Worm (Caenorhabditis elegans) whole organism, L3 larva: Measurements from ENCODE around the gene T20B12.4.

Experiments used
- R02D3.7 ChIP-seq: fragments of 150-350 bp; optimal IDR thresholded peaks from 2 replicates; lab custom pipeline; 2014; ENCODE audit warnings: missing biosample characterization, missing genetic modification characterization
- ZK546.5 ChIP-seq: sonication (generic microtip); optimal IDR thresholded peaks from 2 replicates; lab custom pipeline; 2017; ENCODE audit warnings: missing biosample characterization, missing genetic modification characterization
- aly-2 ChIP-seq: fragments of 150-350 bp; optimal IDR thresholded peaks from 2 replicates; lab custom pipeline; 2014; ENCODE audit warnings: missing biosample characterization, missing genetic modification characterization
- ama-1 ChIP-seq: fragments of 150-350 bp; optimal IDR thresholded peaks from 2 replicates; lab custom pipeline; 2018
- ceh-16 ChIP-seq: sonication (generic microtip); optimal IDR thresholded peaks from 2 replicates; lab custom pipeline; 2017; ENCODE audit warnings: missing biosample characterization, missing genetic modification characterization
- ceh-28 ChIP-seq: fragments of 150-350 bp; optimal IDR thresholded peaks from 2 replicates; lab custom pipeline; 2014; ENCODE audit warnings: missing biosample characterization, missing genetic modification reagents, missing genetic modification characterization
- ceh-82 ChIP-seq: fragments of 150-350 bp; optimal IDR thresholded peaks from 2 replicates; lab custom pipeline; 2014; ENCODE audit warnings: missing biosample characterization, missing genetic modification characterization
- ceh-9 ChIP-seq: sonication (generic microtip); optimal IDR thresholded peaks from 2 replicates; lab custom pipeline; 2018; ENCODE audit warnings: missing biosample characterization, missing genetic modification characterization
- daf-12 ChIP-seq: fragments of 150-350 bp; optimal IDR thresholded peaks from 2 replicates; lab custom pipeline; 2014; ENCODE audit warnings: missing biosample characterization, missing genetic modification reagents, missing genetic modification characterization
- egl-27 ChIP-seq: sonication (generic microtip); optimal IDR thresholded peaks from 4 replicates; lab custom pipeline; 2017; ENCODE audit warnings: missing biosample characterization, missing genetic modification reagents, missing genetic modification characterization
- egl-5 ChIP-seq: fragments of 150-350 bp; optimal IDR thresholded peaks from 2 replicates; lab custom pipeline; 2017; ENCODE audit warnings: missing biosample characterization, missing genetic modification reagents, missing genetic modification characterization, inconsistent platforms
- elt-2 ChIP-seq: sonication (generic microtip); optimal IDR thresholded peaks from 2 replicates; lab custom pipeline; 2016; ENCODE audit warnings: missing genetic modification reagents, mild to moderate bottlenecking, missing genetic modification characterization, missing compliant biosample characterization
- elt-3 ChIP-seq, 3 experiments: fragments of 150-350 bp in 1 of 3; sonication (generic microtip) in 2 of 3; optimal IDR thresholded peaks; 2 replicates in 2 of 3; 4 replicates in 1 of 3; lab custom pipeline; 2014 to 2017; ENCODE audit warnings: missing biosample characterization in 3 of 3, missing genetic modification characterization in 3 of 3
- eor-1 ChIP-seq, 2 experiments: fragments of 150-350 bp; optimal IDR thresholded peaks; 2 replicates each; lab custom pipeline; 2014 to 2018; ENCODE audit warnings: missing biosample characterization in 2 of 2, missing genetic modification characterization in 2 of 2
- fkh-10 ChIP-seq: sonication (generic microtip); optimal IDR thresholded peaks from 2 replicates; lab custom pipeline; 2017; ENCODE audit warnings: missing biosample characterization, missing genetic modification reagents, missing genetic modification characterization
- fkh-2 ChIP-seq: fragments of 150-350 bp; optimal IDR thresholded peaks from 2 replicates; lab custom pipeline; 2014; ENCODE audit warnings: missing biosample characterization, missing genetic modification reagents, missing genetic modification characterization
- fos-1 ChIP-seq: fragments of 150-350 bp; optimal IDR thresholded peaks from 2 replicates; lab custom pipeline; 2014; ENCODE audit warnings: missing biosample characterization, missing genetic modification characterization
- hmg-11 ChIP-seq: sonication (generic microtip); optimal IDR thresholded peaks from 2 replicates; lab custom pipeline; 2016; ENCODE audit warnings: missing genetic modification characterization, missing compliant biosample characterization
- jun-1 ChIP-seq: fragments of 150-350 bp; optimal IDR thresholded peaks from 2 replicates; lab custom pipeline; 2014; ENCODE audit warnings: missing biosample characterization, missing genetic modification reagents, missing genetic modification characterization
- lin-15B ChIP-seq: fragments of 150-350 bp; optimal IDR thresholded peaks from 2 replicates; lab custom pipeline; 2014; ENCODE audit warnings: missing biosample characterization, missing genetic modification characterization
- lin-39 ChIP-seq: fragments of 150-350 bp; optimal IDR thresholded peaks from 2 replicates; lab custom pipeline; 2018; ENCODE audit warnings: missing biosample characterization, missing genetic modification reagents, missing genetic modification characterization
- lsy-12 ChIP-seq: sonication (generic microtip); optimal IDR thresholded peaks from 2 replicates; lab custom pipeline; 2016; ENCODE audit warnings: mild to moderate bottlenecking, missing genetic modification characterization, missing compliant biosample characterization
- mdl-1 ChIP-seq: fragments of 150-350 bp; optimal IDR thresholded peaks from 2 replicates; lab custom pipeline; 2014; ENCODE audit warnings: missing biosample characterization, missing genetic modification characterization
- mml-1 ChIP-seq: fragments of 150-350 bp; sonication (generic microtip); optimal IDR thresholded peaks from 3 replicates; lab custom pipeline; 2014; ENCODE audit warnings: missing biosample characterization, missing genetic modification characterization
- nfya-1 ChIP-seq: sonication (generic microtip); optimal IDR thresholded peaks from 2 replicates; lab custom pipeline; 2017; ENCODE audit warnings: missing genetic modification characterization, mild to moderate bottlenecking, missing compliant biosample characterization, antibody characterized with exemption, moderate library complexity; ENCODE audit not compliant: insufficient read depth
- nhr-11 ChIP-seq: fragments of 150-350 bp; optimal IDR thresholded peaks from 2 replicates; lab custom pipeline; 2014; ENCODE audit warnings: missing biosample characterization, missing genetic modification characterization
- nhr-12 ChIP-seq: fragments of 150-350 bp; optimal IDR thresholded peaks from 2 replicates; lab custom pipeline; 2014; ENCODE audit warnings: missing biosample characterization, missing genetic modification characterization
- nhr-23 ChIP-seq: fragments of 150-350 bp; optimal IDR thresholded peaks from 2 replicates; lab custom pipeline; 2014; ENCODE audit warnings: missing biosample characterization, missing genetic modification reagents, missing genetic modification characterization
- nhr-237 ChIP-seq: fragments of 150-350 bp; optimal IDR thresholded peaks from 2 replicates; lab custom pipeline; 2014; ENCODE audit warnings: missing biosample characterization, missing genetic modification characterization
- nhr-25 ChIP-seq: sonication (generic microtip); optimal IDR thresholded peaks from 2 replicates; lab custom pipeline; 2017; ENCODE audit warnings: missing biosample characterization, missing genetic modification characterization
- nhr-28 ChIP-seq: fragments of 150-350 bp; optimal IDR thresholded peaks from 2 replicates; lab custom pipeline; 2014; ENCODE audit warnings: missing biosample characterization, missing genetic modification characterization
- nhr-43 ChIP-seq: sonication (generic microtip); optimal IDR thresholded peaks from 2 replicates; lab custom pipeline; 2016; ENCODE audit warnings: mild to moderate bottlenecking, missing genetic modification characterization, missing compliant biosample characterization; ENCODE audit not compliant: poor library complexity, severe bottlenecking
- nhr-67 ChIP-seq: fragments of 150-350 bp; optimal IDR thresholded peaks from 2 replicates; lab custom pipeline; 2014; ENCODE audit warnings: missing biosample characterization, missing genetic modification characterization
- nhr-76 ChIP-seq: fragments of 150-350 bp; sonication (generic microtip); optimal IDR thresholded peaks from 5 replicates; lab custom pipeline; 2014; ENCODE audit warnings: missing biosample characterization, missing genetic modification characterization
- nhr-77 ChIP-seq: fragments of 150-350 bp; optimal IDR thresholded peaks from 2 replicates; lab custom pipeline; 2014; ENCODE audit warnings: missing biosample characterization, missing genetic modification characterization
- pha-4 ChIP-seq: fragments of 150-350 bp; optimal IDR thresholded peaks from 2 replicates; lab custom pipeline; 2014; ENCODE audit warnings: missing biosample characterization, missing genetic modification reagents, missing genetic modification characterization
- pqm-1 ChIP-seq: fragments of 150-350 bp; optimal IDR thresholded peaks from 2 replicates; lab custom pipeline; 2017; ENCODE audit warnings: missing biosample characterization, missing genetic modification characterization, inconsistent platforms
- sea-2 ChIP-seq: fragments of 150-350 bp; sonication (generic microtip); optimal IDR thresholded peaks from 4 replicates; lab custom pipeline; 2014; ENCODE audit warnings: missing biosample characterization, missing genetic modification reagents, missing genetic modification characterization
- skn-1 ChIP-seq: fragments of 150-350 bp; optimal IDR thresholded peaks from 2 replicates; lab custom pipeline; 2014; ENCODE audit warnings: missing biosample characterization, missing genetic modification characterization
- snpc-4 ChIP-seq: fragments of 150-350 bp; optimal IDR thresholded peaks from 2 replicates; lab custom pipeline; 2014; ENCODE audit warnings: missing biosample characterization, missing genetic modification characterization
- tbx-2 ChIP-seq: sonication (generic microtip); optimal IDR thresholded peaks from 2 replicates; lab custom pipeline; 2016; ENCODE audit warnings: mild to moderate bottlenecking, missing genetic modification characterization, missing compliant biosample characterization
- unc-39 ChIP-seq: sonication (generic microtip); optimal IDR thresholded peaks from 4 replicates; lab custom pipeline; 2017; ENCODE audit warnings: missing biosample characterization, missing genetic modification characterization
- unc-62 ChIP-seq: fragments of 150-350 bp; sonication (generic microtip); optimal IDR thresholded peaks from 4 replicates; lab custom pipeline; 2014; ENCODE audit warnings: missing biosample characterization, missing genetic modification reagents, missing genetic modification characterization
- zag-1 ChIP-seq: fragments of 150-350 bp; optimal IDR thresholded peaks from 2 replicates; lab custom pipeline; 2014; ENCODE audit warnings: missing biosample characterization, missing genetic modification characterization
- ztf-11 ChIP-seq: fragments of 150-350 bp; optimal IDR thresholded peaks from 2 replicates; lab custom pipeline; 2014; ENCODE audit warnings: missing biosample characterization, missing genetic modification characterization
- ztf-4 ChIP-seq: fragments of 150-350 bp; optimal IDR thresholded peaks from 2 replicates; lab custom pipeline; 2014; ENCODE audit warnings: missing biosample characterization, missing genetic modification characterization

T20B12.4 gene

ce11 chrIII:7349075-7349474 is 18.4 kb upstream of the T20B12.4 start, which contains the start of gene gos-28:
TSS of gene gos-28 (minus strand) at chrIII:7349175.
- TF ChIP-seq nhr-11 (no peak), eor-1 (tag; optimal IDR thresholded peaks at IDR 0.05; lab: Kevin White, UChicago) (no peak), pha-4 (tag; lab: Kevin White, UChicago) (no peak), snpc-4 (tag; lab: Kevin White, UChicago) (no peak), lin-39 (tag; lab: Kevin White, UChicago) (no peak), nhr-237 (tag; lab: Kevin White, UChicago) (no peak), nhr-12 (no peak), nhr-28 (tag; lab: Kevin White, UChicago) (no peak), egl-27 (no peak), daf-12 (no peak), mdl-1 (tag; lab: Kevin White, UChicago) (no peak), nhr-77 (tag; lab: Kevin White, UChicago) (no peak), lin-15B (tag; lab: Kevin White, UChicago) (no peak), sea-2 (GFP tag; lab: Kevin White, UChicago) (no peak), nhr-67 (tag; lab: Kevin White, UChicago) (no peak), jun-1 (tag; lab: Kevin White, UChicago) (no peak), skn-1 (tag; lab: Kevin White, UChicago) (no peak), ceh-16 (tag; lab: Kevin White, UChicago) (no peak), pqm-1 (tag; lab: Kevin White, UChicago) (no peak), tbx-2 (tag; lab: Kevin White, UChicago) (no peak)
- TF ChIP-seq, all 47 proteins: peak for 0

ce11 chrIII:7353871-7354270 is 13.6 kb upstream of the T20B12.4 start, which contains the start of gene F08F8.9:
TSS of gene F08F8.9 (minus strand) at chrIII:7353971.
- TF ChIP-seq snpc-4 (tag; lab: Kevin White, UChicago) (no peak), elt-2 (tag; lab: Kevin White, UChicago) (peak; percentile 1), ceh-16 (tag; lab: Kevin White, UChicago) (no peak), egl-5 (tag; lab: Kevin White, UChicago) (no peak), pha-4 (tag; lab: Kevin White, UChicago) (peak; percentile 4), ceh-82 (tag; lab: Kevin White, UChicago) (no peak), egl-27 (no peak), lsy-12 (tag; lab: Kevin White, UChicago) (no peak), aly-2 (tag; lab: Kevin White, UChicago) (no peak), fos-1 (no peak), ceh-9 (tag; lab: Kevin White, UChicago) (no peak)

ce11 chrIII:7357356-7357755 is 10.2 kb upstream of the T20B12.4 start, which contains the start of gene F08F8.10:
TSS of gene F08F8.10 (minus strand) at chrIII:7357393.
- TF ChIP-seq egl-5 (tag; lab: Kevin White, UChicago) = peak; percentile 35
- TF ChIP-seq ama-1 (lab: Kevin White, UChicago) = no peak
- TF ChIP-seq nfya-1 (tag; lab: Kevin White, UChicago) = peak; percentile 33
- no peak for TF ChIP-seq ZK546.5 (tag; lab: Kevin White, UChicago)
- no peak for TF ChIP-seq fkh-10 (GFP tag; lab: Kevin White, UChicago)
- no peak for TF ChIP-seq zag-1 (tag; lab: Kevin White, UChicago)
- TF ChIP-seq ztf-11 (tag; lab: Kevin White, UChicago) = no peak
- no peak for TF ChIP-seq lin-15B (tag; lab: Kevin White, UChicago)
- no peak for TF ChIP-seq nhr-12
- no peak for TF ChIP-seq eor-1 (tag; optimal IDR thresholded peaks at IDR 0.05; lab: Kevin White, UChicago)
- TF ChIP-seq nhr-76 = no peak
- no peak for TF ChIP-seq daf-12
- TF ChIP-seq egl-27 = no peak
- no peak for TF ChIP-seq fkh-2 (tag; lab: Kevin White, UChicago)
- no peak for TF ChIP-seq nhr-11
- peak; percentile 18 for TF ChIP-seq nhr-25 (tag; lab: Kevin White, UChicago)
- TF ChIP-seq ceh-16 (tag; lab: Kevin White, UChicago) = no peak
- no peak for TF ChIP-seq ztf-4
- no peak for TF ChIP-seq mml-1 (tag; lab: Kevin White, UChicago)
- TF ChIP-seq tbx-2 (tag; lab: Kevin White, UChicago) = no peak
- TF ChIP-seq nhr-43 (tag; lab: Kevin White, UChicago) = no peak
- no peak for TF ChIP-seq pqm-1 (tag; lab: Kevin White, UChicago)
- TF ChIP-seq nhr-23 (tag; lab: Kevin White, UChicago) = no peak
- TF ChIP-seq fos-1 = no peak
- TF ChIP-seq skn-1 (tag; lab: Kevin White, UChicago) = no peak
- no peak for TF ChIP-seq R02D3.7 (tag; lab: Kevin White, UChicago)
- no peak for TF ChIP-seq ceh-82 (tag; lab: Kevin White, UChicago)
- no peak for TF ChIP-seq ceh-28 (tag; lab: Kevin White, UChicago)
- TF ChIP-seq sea-2 (GFP tag; lab: Kevin White, UChicago) = no peak
- TF ChIP-seq unc-62 (GFP tag; lab: Kevin White, UChicago) = no peak
- TF ChIP-seq hmg-11 (tag; lab: Kevin White, UChicago) = peak; percentile 27
- TF ChIP-seq nhr-28 (tag; lab: Kevin White, UChicago) = no peak
- TF ChIP-seq elt-3 (tag; optimal IDR thresholded peaks at IDR 0.05; lab: Kevin White, UChicago) = no peak
- no peak for TF ChIP-seq nhr-77 (tag; lab: Kevin White, UChicago)
- no peak for TF ChIP-seq mdl-1 (tag; lab: Kevin White, UChicago)
- peak; percentile 47 for TF ChIP-seq snpc-4 (tag; lab: Kevin White, UChicago)
- no peak for TF ChIP-seq aly-2 (tag; lab: Kevin White, UChicago)
- TF ChIP-seq ceh-9 (tag; lab: Kevin White, UChicago) = no peak
- no peak for TF ChIP-seq jun-1 (tag; lab: Kevin White, UChicago)
- TF ChIP-seq nhr-67 (tag; lab: Kevin White, UChicago) = no peak
- TF ChIP-seq pha-4 (tag; lab: Kevin White, UChicago) = peak; percentile 63
- no peak for TF ChIP-seq nhr-237 (tag; lab: Kevin White, UChicago)
- no peak for TF ChIP-seq unc-39
